Worm (Caenorhabditis elegans): ENCODE results near the gene kel-1.

ce11 chrII:11694432-11694831 is 5.7 kb downstream of the kel-1 start:
- no peak for TF ChIP-seq him-1 (tag; optimal IDR thresholded peaks at IDR 0.05)
- TF ChIP-seq W03F9.2 (tag; optimal IDR thresholded peaks at IDR 0.05), result no peak
- no peak for TF ChIP-seq dao-5 (tag; optimal IDR thresholded peaks at IDR 0.05)
